Worm (Caenorhabditis elegans): ENCODE measurements around the gene nfm-1.

Gene nfm-1

DNA sequence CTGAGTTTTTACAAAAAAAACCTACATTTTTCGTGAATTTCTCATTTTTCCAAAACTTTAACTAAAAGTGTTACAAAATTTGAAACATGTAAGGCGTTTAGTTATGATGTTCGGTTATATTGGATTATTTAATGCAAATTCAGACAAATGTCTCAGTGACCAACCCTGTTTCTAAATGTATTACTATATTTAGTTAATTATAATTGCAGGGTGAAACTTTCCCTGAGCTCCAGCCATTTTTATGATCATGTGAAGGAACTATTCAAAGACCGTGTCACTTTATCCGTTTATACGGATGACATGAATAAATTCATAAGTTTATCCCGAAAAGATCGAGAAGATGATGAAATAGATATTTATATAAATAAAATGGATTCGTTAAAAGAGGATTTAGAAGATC, 31.6 kb downstream of the nfm-1 start, which contains the start of gene C23G10.5:
Gene C23G10.5, plus strand, starts transcription at position 301 of the 400 bp plus-strand sequence.
- no peak for TF ChIP-seq dao-5 (tag; optimal IDR thresholded peaks at IDR 0.05)

DNA sequence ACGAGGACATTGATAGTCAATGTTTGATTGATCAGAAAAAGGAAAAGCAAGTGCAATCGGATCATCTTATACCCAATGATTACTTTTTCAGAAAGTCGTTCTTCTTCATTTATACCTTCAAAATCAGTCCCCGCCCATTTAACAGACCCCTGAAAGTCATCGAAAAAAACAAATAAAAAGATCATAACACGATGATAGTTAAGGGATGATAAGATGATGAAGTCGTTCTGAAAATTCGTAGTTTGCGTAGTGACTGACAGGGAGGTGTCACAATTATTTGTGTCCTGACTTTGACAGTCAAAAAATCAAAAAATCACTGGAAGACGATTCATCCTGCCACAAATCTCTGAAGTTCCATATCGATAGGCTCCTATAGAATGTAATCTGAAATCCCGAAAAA, 35.2 kb downstream of the nfm-1 start, which contains the start of gene ugt-66:
Gene ugt-66, minus strand, starts transcription at position 101 of the 400 bp plus-strand sequence.
- TF ChIP-seq dao-5 (tag; optimal IDR thresholded peaks at IDR 0.05) (no peak), W03F9.2 (tag; optimal IDR thresholded peaks at IDR 0.05) (no peak), him-1 (tag; optimal IDR thresholded peaks at IDR 0.05) (no peak)

DNA sequence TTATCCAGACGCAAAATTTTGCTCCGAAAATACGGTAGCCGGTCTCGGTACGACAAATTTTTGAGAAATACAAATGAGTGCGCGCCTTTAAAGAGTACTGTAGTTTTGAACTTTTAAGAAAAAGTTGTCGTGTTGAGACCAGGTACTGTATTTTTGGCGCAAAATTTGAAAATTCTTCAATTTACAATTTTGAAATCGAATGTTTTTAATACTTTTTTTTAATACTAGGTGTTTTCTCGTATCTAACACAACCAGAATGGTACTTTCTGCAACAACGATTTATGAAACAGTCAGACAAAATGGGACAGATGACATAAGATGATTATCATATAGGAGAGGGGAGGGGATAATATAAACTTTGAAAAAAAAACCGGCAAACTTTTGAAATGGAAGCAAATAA, 36.5 kb downstream of the nfm-1 start:
- TF ChIP-seq him-1 (tag; optimal IDR thresholded peaks at IDR 0.05) (no peak), dao-5 (tag; optimal IDR thresholded peaks at IDR 0.05) (no peak), W03F9.2 (tag; optimal IDR thresholded peaks at IDR 0.05) (no peak)

DNA sequence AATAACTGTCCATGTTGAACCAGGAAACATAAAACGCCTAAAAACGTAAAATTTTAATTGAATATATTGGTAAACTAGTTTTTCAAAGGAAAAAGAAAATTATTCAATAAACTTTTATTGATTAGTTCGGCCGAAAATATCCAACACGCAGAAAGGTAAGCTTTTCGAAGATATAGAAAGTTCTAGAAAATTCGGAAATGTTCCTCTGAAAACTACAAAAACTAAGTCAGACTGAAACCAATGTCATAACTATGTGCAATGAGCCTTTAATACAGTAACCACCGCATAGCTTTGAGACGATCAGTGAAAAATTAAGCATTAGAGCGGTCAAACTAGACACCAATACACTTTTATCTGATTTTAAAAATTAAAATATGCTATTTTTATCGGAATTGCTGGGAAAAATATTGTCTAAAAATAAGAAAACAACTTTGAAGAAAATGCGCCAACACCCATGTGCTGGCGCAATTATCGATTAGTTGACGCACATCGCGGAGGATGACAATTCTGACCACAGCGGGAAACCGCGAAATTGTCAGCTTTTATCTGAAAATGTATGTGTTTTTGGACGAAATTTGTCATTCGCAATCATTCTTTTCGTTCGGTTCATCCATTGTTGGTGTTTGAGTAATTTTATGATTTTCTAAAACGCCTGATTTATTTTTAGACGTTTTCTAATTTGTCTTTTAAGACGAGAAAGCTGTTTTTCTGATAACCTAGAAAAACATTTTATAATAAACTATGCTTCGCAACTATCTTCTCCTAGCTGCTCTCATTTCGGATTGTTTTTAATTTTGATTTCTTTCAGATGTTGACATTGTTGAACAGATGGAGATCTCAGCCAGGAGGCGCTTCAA, 39.4 kb downstream of the nfm-1 start, which contains the start of the genes C23G10.7 and rpn-2:
Gene C23G10.7, minus strand, starts transcription at position 37 of the 857 bp plus-strand sequence.
Gene rpn-2, plus strand, starts transcription at position 807 of the 857 bp plus-strand sequence.
- TF ChIP-seq W03F9.2 (tag; optimal IDR thresholded peaks at IDR 0.05): peak; percentile 78
- no peak for TF ChIP-seq him-1 (tag; optimal IDR thresholded peaks at IDR 0.05)

DNA sequence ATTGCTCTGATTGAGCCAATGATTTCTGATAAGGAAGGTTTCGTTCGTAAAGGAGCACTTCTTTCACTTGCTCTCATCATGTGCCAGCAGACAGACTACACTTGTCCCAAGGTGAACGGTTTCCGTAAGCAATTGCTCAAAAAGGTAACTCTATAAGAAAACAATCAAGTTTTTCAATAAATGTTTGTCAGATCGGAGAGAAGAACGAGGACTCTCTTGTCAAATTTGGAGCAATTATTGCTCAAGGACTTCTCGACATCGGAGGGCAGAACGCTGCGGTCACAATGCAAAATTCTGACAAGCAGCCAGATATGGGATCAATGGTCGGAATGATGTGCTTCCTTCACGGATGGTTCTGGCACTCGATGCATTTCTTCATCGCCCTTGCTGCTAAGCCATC, 42.1 kb downstream of the nfm-1 start:
- TF ChIP-seq him-1 (tag; optimal IDR thresholded peaks at IDR 0.05) (no peak), dao-5 (tag; optimal IDR thresholded peaks at IDR 0.05) (no peak), W03F9.2 (tag; optimal IDR thresholded peaks at IDR 0.05) (no peak)

DNA sequence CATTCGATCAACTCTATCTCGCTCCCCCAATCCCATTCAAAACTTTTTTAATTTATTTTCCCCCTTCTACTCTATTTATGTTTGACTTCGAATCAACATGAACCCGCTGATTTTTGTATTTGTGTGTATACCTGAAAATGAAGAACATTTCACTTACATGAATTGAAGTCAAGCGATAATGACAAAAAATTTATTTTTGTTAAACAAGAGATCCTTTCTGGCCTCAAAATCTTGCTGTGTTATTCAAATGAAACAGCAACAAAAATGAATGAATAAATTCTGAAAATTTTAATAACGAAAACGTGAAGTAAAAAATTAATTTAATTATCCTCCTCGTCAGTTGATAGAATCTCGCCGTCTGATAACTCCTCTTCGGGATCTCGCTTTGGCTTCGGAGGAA, 43.2 kb downstream of the nfm-1 start:
- TF ChIP-seq dao-5 (tag; optimal IDR thresholded peaks at IDR 0.05) (no peak), W03F9.2 (tag; optimal IDR thresholded peaks at IDR 0.05) (no peak), him-1 (tag; optimal IDR thresholded peaks at IDR 0.05) (no peak)

DNA sequence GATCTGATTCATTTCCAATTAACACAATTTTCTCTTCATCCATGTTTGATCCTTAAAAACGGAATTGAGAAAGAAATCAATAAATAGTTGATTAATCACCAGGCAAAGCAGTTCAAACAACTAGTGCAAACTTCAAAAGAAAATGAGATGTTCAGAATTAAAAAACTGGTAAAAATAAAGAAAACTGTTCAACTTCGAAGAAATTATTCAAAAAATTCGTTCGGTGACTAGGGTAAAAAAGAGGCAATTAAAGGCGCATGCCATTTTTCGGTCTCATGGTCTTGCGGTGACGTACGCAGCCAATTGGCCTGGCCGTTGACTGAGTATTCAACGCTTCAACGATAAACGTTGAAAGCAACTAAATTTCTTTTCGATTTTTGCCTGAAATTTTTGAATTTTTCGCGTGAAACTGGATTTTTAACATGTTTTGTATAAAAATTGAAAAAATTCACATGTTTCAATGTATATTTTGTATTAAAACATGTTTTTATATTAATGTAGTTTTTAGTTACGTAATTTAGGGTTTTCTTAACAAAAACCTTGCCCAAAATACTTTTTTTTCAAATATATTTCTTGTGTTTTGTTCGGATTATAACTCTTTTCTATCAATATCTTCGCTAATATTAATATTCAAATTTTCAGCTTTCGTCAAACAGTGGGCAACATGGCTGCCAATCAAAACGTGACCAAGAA, 47.1 kb downstream of the nfm-1 start, which contains the start of the genes sna-3 and rps-3:
Gene sna-3, minus strand, starts transcription at position 51 of the 693 bp plus-strand sequence.
Gene rps-3, plus strand, starts transcription at position 643 of the 693 bp plus-strand sequence.
- no peak for TF ChIP-seq him-1 (tag; optimal IDR thresholded peaks at IDR 0.05)
- no peak for TF ChIP-seq dao-5 (tag; optimal IDR thresholded peaks at IDR 0.05)
- TF ChIP-seq W03F9.2 (tag; optimal IDR thresholded peaks at IDR 0.05): peak; percentile 90

DNA sequence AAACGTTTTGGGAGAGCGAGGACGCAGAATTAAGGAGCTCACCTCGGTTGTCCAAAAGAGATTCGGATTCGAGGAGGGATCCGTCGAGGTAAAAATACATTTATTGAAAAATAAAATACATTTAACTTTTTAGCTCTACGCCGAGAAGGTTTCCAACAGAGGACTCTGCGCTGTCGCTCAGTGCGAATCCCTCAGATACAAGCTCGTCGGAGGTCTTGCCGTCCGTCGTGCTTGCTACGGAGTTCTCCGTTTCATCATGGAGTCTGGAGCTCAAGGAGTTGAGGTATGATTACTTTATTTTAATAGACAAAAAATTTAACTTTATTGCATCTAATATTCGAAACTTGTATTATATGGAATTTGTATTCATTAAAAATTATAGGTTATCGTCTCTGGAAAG, 47.8 kb downstream of the nfm-1 start:
- no peak for TF ChIP-seq dao-5 (tag; optimal IDR thresholded peaks at IDR 0.05)
- TF ChIP-seq W03F9.2 (tag; optimal IDR thresholded peaks at IDR 0.05): no peak
- TF ChIP-seq him-1 (tag; optimal IDR thresholded peaks at IDR 0.05): no peak

DNA sequence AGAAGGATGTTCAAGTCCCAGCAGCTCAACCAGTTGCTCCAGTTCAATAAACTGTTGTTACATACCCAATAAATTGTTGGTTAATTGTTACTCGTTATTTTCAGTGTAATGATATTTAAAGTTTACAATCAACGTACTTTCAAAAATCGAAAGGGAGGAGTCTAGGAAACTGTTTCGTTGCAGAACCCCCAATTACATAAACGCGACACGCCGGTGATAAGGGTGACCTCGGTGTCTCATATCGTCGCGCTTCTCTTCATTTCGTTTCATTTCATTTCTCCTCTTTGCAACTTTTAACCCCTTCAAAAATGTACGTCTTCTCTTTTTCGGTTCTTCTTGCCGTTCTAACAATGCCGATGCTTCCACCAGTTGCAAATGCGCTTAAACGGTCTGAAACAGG, 48.6 kb downstream of the nfm-1 start, which contains the start of gene C23G10.2:
Gene C23G10.2, plus strand, starts transcription at position 184 of the 400 bp plus-strand sequence.
- TF ChIP-seq dao-5 (tag; optimal IDR thresholded peaks at IDR 0.05): no peak

DNA sequence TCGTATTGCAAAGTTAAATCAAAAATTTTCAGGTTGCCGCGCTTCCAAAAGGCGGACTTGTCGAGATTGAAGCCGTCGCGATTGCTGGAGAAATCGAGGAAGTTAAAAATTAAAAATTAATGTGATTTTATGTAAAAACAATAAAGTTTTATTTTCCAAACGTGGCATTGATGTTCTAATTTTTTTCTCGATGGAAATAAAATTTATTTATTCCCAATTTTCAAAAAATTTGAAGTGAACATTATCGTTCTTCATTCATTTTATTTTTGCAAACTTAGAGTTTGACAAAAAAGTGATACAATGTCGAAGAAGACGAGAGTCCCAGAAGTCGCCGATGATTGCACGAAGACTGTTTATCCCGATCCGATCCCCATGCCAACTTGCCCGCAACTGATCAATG, 49.7 kb downstream of the nfm-1 start, which contains the start of gene C23G10.1:
Gene C23G10.1, plus strand, starts transcription at position 301 of the 400 bp plus-strand sequence.
- TF ChIP-seq dao-5 (tag; optimal IDR thresholded peaks at IDR 0.05) (no peak), W03F9.2 (tag; optimal IDR thresholded peaks at IDR 0.05) (no peak), him-1 (tag; optimal IDR thresholded peaks at IDR 0.05) (no peak)

DNA sequence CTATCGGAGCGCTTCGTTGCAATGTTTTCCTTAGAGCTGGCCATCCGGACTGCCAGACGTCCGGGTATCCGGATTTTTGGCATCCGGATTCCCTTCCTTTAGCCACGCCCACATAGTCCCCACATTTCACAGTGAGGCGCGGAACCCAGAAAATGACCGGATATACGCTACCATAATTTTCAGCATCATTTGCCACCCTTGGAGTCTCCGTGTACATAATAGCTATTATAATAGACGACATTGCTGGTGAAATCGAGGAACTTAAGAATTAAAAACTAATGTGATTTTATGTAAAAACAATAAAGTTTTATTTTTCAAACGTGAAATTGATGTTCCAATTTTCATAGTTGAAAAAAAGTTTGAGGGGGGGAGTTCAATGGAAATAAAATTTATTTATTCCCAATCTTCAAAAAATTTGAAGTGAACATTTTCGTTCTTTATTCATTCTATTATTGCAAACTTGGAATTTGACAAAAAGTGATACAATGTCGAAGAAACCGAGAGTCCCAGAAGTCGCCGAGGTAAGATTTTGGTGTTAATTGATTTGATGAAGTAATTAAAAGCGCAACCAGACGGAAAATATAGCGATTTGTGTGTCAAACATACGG, 51.1 kb downstream of the nfm-1 start:
- no peak for TF ChIP-seq him-1 (tag; optimal IDR thresholded peaks at IDR 0.05)
- TF ChIP-seq dao-5 (tag; optimal IDR thresholded peaks at IDR 0.05): no peak

DNA sequence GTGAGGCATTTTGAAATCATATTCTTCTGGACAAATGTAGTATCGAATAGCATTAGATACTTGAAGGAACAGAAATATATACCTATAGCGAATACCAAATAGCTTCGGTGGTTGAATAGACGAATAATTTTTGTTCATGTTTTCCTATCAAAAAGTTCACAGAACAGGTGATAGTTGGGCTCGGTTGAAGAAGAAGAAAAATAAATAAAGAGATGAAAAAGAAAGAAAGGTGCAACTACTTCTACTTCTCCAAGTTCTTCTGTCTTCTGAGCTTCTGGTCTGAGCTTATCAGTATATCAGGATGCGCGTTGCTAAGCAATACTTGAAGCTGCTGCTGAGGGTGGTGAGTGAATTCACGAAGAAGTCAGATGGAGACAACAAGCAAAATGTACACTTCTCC, 54.7 kb downstream of the nfm-1 start, which contains the start of gene C23G10.10:
Gene C23G10.10, minus strand, starts transcription at position 101 of the 400 bp plus-strand sequence.
- TF ChIP-seq W03F9.2 (tag; optimal IDR thresholded peaks at IDR 0.05): no peak
- TF ChIP-seq dao-5 (tag; optimal IDR thresholded peaks at IDR 0.05): no peak
- TF ChIP-seq him-1 (tag; optimal IDR thresholded peaks at IDR 0.05): no peak

Measured in whole organism, L4/young adult.